Fruit fly (Drosophila melanogaster) whole organism, adult: ENCODE results near the gene tst.

Experiments used
- CG11617 ChIP-seq: fragments of 200-800 bp; sonication (Bioruptor generic); optimal IDR thresholded peaks from 2 replicates; lab custom pipeline; 2017; ENCODE audit warnings: mild to moderate bottlenecking, missing biosample characterization, missing genetic modification reagents, missing genetic modification characterization
- CG12768 ChIP-seq: fragments of 200-800 bp; sonication (Bioruptor generic); optimal IDR thresholded peaks from 2 replicates; lab custom pipeline; 2017; ENCODE audit warnings: missing biosample characterization, missing genetic modification characterization, mild to moderate bottlenecking, moderate library complexity, missing genetic modification reagents
- CG14711 ChIP-seq: fragments of 200-800 bp; sonication (Bioruptor generic); optimal IDR thresholded peaks from 2 replicates; lab custom pipeline; 2018; ENCODE audit warnings: missing biosample characterization, mild to moderate bottlenecking, missing genetic modification characterization, moderate library complexity
- CG1620 ChIP-seq: fragments of 200-800 bp; sonication (Bioruptor generic); optimal IDR thresholded peaks from 2 replicates; lab custom pipeline; 2016; ENCODE audit warnings: missing biosample characterization, missing genetic modification characterization
- CG33017 ChIP-seq: fragments of 200-800 bp; sonication (Bioruptor generic); optimal IDR thresholded peaks from 2 replicates; lab custom pipeline; 2018; ENCODE audit warnings: missing biosample characterization, mild to moderate bottlenecking, missing genetic modification characterization, moderate library complexity
- CG5204 ChIP-seq: fragments of 200-800 bp; sonication (Bioruptor generic); optimal IDR thresholded peaks from 2 replicates; lab custom pipeline; 2016; ENCODE audit warnings: missing biosample characterization, missing genetic modification characterization
- CG7045 ChIP-seq: fragments of 200-800 bp; sonication (Bioruptor generic); optimal IDR thresholded peaks from 2 replicates; lab custom pipeline; 2017; ENCODE audit warnings: missing biosample characterization, mild to moderate bottlenecking, missing genetic modification characterization
- CG7101 ChIP-seq: fragments of 200-800 bp; sonication (Bioruptor generic); optimal IDR thresholded peaks from 2 replicates; lab custom pipeline; 2018; ENCODE audit warnings: missing biosample characterization, mild to moderate bottlenecking, missing genetic modification characterization, moderate library complexity
- Clk ChIP-seq: fragments of 200-800 bp; sonication (Bioruptor generic); optimal IDR thresholded peaks from 2 replicates; lab custom pipeline; 2017; ENCODE audit warnings: missing biosample characterization, missing genetic modification characterization
- Crg-1 ChIP-seq: fragments of 200-800 bp; sonication (Bioruptor generic); optimal IDR thresholded peaks from 2 replicates; lab custom pipeline; 2016; ENCODE audit warnings: missing biosample characterization, missing genetic modification characterization
- Hr96 ChIP-seq: fragments of 200-800 bp; sonication (Bioruptor generic); optimal IDR thresholded peaks from 2 replicates; lab custom pipeline; 2016; ENCODE audit warnings: missing biosample characterization, missing genetic modification characterization
- Mnt ChIP-seq: fragments of 200-800 bp; sonication (Bioruptor generic); optimal IDR thresholded peaks from 2 replicates; lab custom pipeline; 2016; ENCODE audit warnings: missing biosample characterization, mild to moderate bottlenecking, missing genetic modification characterization
- bab1 ChIP-seq: fragments of 200-800 bp; sonication (Bioruptor generic); optimal IDR thresholded peaks from 3 replicates; lab custom pipeline; 2019; ENCODE audit warnings: missing biosample characterization, mild to moderate bottlenecking, missing genetic modification characterization, moderate library complexity
- cic ChIP-seq: fragments of 200-800 bp; sonication (Bioruptor generic); optimal IDR thresholded peaks from 2 replicates; lab custom pipeline; 2017; ENCODE audit warnings: missing biosample characterization, mild to moderate bottlenecking, missing genetic modification characterization, moderate library complexity
- cnc ChIP-seq, 2 experiments: fragments of >200 bp; optimal IDR thresholded peaks; 2 replicates each; lab custom pipeline; 2017
- kay ChIP-seq: fragments of 200-800 bp; sonication (Bioruptor generic); peaks from one replicate; lab custom pipeline; 2016; ENCODE audit warnings: missing biosample characterization, missing genetic modification characterization, borderline replicate concordance
- ovo ChIP-seq: fragments of 200-800 bp; sonication (Bioruptor generic); optimal IDR thresholded peaks from 2 replicates; lab custom pipeline; 2016; ENCODE audit warnings: missing biosample characterization, missing genetic modification characterization
- pad ChIP-seq: fragments of 200-800 bp; sonication (Bioruptor generic); optimal IDR thresholded peaks from 3 replicates; lab custom pipeline; 2017; ENCODE audit warnings: missing biosample characterization, missing genetic modification characterization, mild to moderate bottlenecking, moderate library complexity, missing genetic modification reagents
- tj ChIP-seq: fragments of 200-800 bp; sonication (Bioruptor generic); optimal IDR thresholded peaks from 3 replicates; lab custom pipeline; 2017; ENCODE audit warnings: missing biosample characterization, mild to moderate bottlenecking, missing genetic modification characterization, moderate library complexity
- toe ChIP-seq: fragments of 200-800 bp; sonication (Bioruptor generic); optimal IDR thresholded peaks from 2 replicates; lab custom pipeline; 2016; ENCODE audit warnings: missing biosample characterization, missing genetic modification characterization

The tst gene

dm6 chr3R:23729066-23729465 is 43.6 kb downstream of the tst start:
- TF ChIP-seq tj (GFP tag; lab: Kevin White, UChicago) (no peak), CG1620 (GFP tag; lab: Kevin White, UChicago) (no peak), cic (GFP tag; lab: Kevin White, UChicago) (peak; percentile 91), CG7101 (tag; lab: Kevin White, UChicago) (peak; percentile 71), kay (GFP tag; lab: Kevin White, UChicago) (peak; percentile 57), Mnt (GFP tag; lab: Kevin White, UChicago) (peak; percentile 61), CG7045 (GFP tag; lab: Kevin White, UChicago) (peak; percentile 74), CG33017 (tag; lab: Kevin White, UChicago) (peak; percentile 82), CG11617 (peak; percentile 37), Clk (peak; percentile 23), Crg-1 (peak; percentile 77), bab1 (no peak), CG5204 (GFP tag; lab: Kevin White, UChicago) (no peak), toe (GFP tag; lab: Kevin White, UChicago) (peak; percentile 7), pad (GFP tag; lab: Kevin White, UChicago) (peak; percentile 42), cnc (optimal IDR thresholded peaks at IDR 0.05; lab: Kevin White, UChicago) (no peak), ovo (GFP tag; lab: Kevin White, UChicago) (peak; percentile 65), CG14711 (tag; lab: Kevin White, UChicago) (peak; percentile 37), CG12768 (GFP tag; lab: Kevin White, UChicago) (peak; percentile 77), Hr96 (GFP tag; lab: Kevin White, UChicago) (no peak)

- TF ChIP-seq ovo (GFP tag; lab: Kevin White, UChicago) (peak; percentile 24), Hr96 (GFP tag; lab: Kevin White, UChicago) (no peak), cic (GFP tag; lab: Kevin White, UChicago) (peak; percentile 85), CG12768 (GFP tag; lab: Kevin White, UChicago) (peak; percentile 79), CG5204 (GFP tag; lab: Kevin White, UChicago) (peak; percentile 16), CG11617 (no peak), toe (GFP tag; lab: Kevin White, UChicago) (no peak), Crg-1 (no peak), CG14711 (tag; lab: Kevin White, UChicago) (no peak), CG7101 (tag; lab: Kevin White, UChicago) (peak; percentile 26), pad (GFP tag; lab: Kevin White, UChicago) (no peak), Mnt (GFP tag; lab: Kevin White, UChicago) (peak; percentile 62), kay (GFP tag; lab: Kevin White, UChicago) (peak; percentile 96), CG33017 (tag; lab: Kevin White, UChicago) (peak; percentile 53), bab1 (no peak), tj (GFP tag; lab: Kevin White, UChicago) (peak; percentile 22), cnc (optimal IDR thresholded peaks at IDR 0.05; lab: Kevin White, UChicago) (no peak), CG7045 (GFP tag; lab: Kevin White, UChicago) (no peak), Clk (no peak)
Observed at dm6 chr3R:23728086-23728485, 44.6 kb downstream of the tst start.

dm6 chr3R:23727657-23728056 is 45.0 kb downstream of the tst start:
- TF ChIP-seq CG33017 (tag; lab: Kevin White, UChicago) (no peak), CG7045 (GFP tag; lab: Kevin White, UChicago) (no peak), tj (GFP tag; lab: Kevin White, UChicago) (no peak), Crg-1 (no peak), cnc (optimal IDR thresholded peaks at IDR 0.05; lab: Kevin White, UChicago) (no peak), pad (GFP tag; lab: Kevin White, UChicago) (no peak), CG1620 (GFP tag; lab: Kevin White, UChicago) (no peak)

dm6 chr3R:23726740-23727139 is 45.9 kb downstream of the tst start:
- TF ChIP-seq CG11617, result peak; percentile 69
- peak; percentile 22 for TF ChIP-seq pad (GFP tag; lab: Kevin White, UChicago)
- TF ChIP-seq ovo (GFP tag; lab: Kevin White, UChicago), result no peak
- peak; percentile 88 for TF ChIP-seq kay (GFP tag; lab: Kevin White, UChicago)
- peak; percentile 66 for TF ChIP-seq CG5204 (GFP tag; lab: Kevin White, UChicago)
- TF ChIP-seq CG7101 (tag; lab: Kevin White, UChicago), result peak; percentile 76
- peak; percentile 67 for TF ChIP-seq toe (GFP tag; lab: Kevin White, UChicago)
- TF ChIP-seq Clk, result no peak
- TF ChIP-seq Mnt (GFP tag; lab: Kevin White, UChicago), result peak; percentile 25
- no peak for TF ChIP-seq cnc (optimal IDR thresholded peaks at IDR 0.05; lab: Kevin White, UChicago)
- TF ChIP-seq CG12768 (GFP tag; lab: Kevin White, UChicago), result peak; percentile 49
- peak; percentile 79 for TF ChIP-seq CG14711 (tag; lab: Kevin White, UChicago)
- TF ChIP-seq Crg-1, result no peak
- peak; percentile 13 for TF ChIP-seq tj (GFP tag; lab: Kevin White, UChicago)
- TF ChIP-seq CG1620 (GFP tag; lab: Kevin White, UChicago), result no peak
- TF ChIP-seq CG33017 (tag; lab: Kevin White, UChicago), result peak; percentile 87
- TF ChIP-seq bab1, result peak; percentile 20
- peak; percentile 4 for TF ChIP-seq Hr96 (GFP tag; lab: Kevin White, UChicago)
- peak; percentile 78 for TF ChIP-seq CG7045 (GFP tag; lab: Kevin White, UChicago)
- no peak for TF ChIP-seq cic (GFP tag; lab: Kevin White, UChicago)

dm6 chr3R:23725711-23726349 is 46.8 kb downstream of the tst start:
- TF ChIP-seq CG12768 (GFP tag; lab: Kevin White, UChicago) (peak; percentile 32), CG14711 (tag; lab: Kevin White, UChicago) (no peak)
